Fruit fly (Drosophila melanogaster): ENCODE measurements around the gene CG9806.

The CG9806 gene

DNA sequence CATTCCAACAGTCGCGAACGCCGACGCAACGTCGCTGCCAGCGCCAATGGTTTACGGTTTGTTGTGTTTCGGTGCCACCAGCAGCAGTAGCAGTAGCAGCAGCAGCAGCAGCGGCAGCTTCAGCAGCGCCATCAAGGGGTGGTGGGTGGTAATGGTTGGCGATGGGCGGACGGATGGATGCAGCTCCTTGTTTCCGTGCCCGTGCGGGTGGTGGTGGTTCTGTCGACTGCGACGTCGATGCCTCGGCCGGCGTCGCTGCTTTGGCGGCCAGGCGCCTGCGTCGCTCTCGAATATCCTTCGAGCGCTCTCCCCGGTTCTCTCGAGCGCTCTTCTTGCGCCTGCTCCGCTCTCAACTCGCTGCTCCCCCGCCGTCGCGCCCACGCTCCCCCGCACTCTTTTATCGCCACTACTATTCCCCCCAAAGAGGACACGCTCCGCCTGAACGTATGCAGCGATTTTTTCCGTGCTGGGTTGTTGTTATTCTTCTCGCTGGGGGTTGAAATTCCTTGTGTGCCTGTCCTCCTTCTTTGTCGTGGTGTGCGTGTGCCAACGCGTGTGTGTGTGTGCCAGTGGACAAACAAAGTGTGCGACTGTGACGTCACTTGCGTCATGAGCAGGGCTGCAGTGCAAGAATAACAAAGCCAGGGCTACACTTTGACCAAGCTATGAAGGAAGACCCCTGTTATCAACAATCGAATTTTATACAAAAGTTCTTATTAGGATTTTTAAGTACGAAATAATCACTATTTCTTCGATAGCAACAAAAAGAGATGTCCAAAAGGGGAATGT, 5.5 kb downstream of the CG9806 start:
- peak; percentile 88 for TF ChIP-seq crol (GFP tag; IDR thresholded peaks at IDR 0.05)
- TF ChIP-seq CG1602 (GFP tag; optimal IDR thresholded peaks at IDR 0.05), result no peak
- TF ChIP-seq CG6689 (GFP tag; IDR thresholded peaks at IDR 0.05), result peak; percentile 38; the same call in 1 of the 2 replicates
- no peak for TF ChIP-seq zf30C (GFP tag; optimal IDR thresholded peaks at IDR 0.05)
- TF ChIP-seq Hey (tag; optimal IDR thresholded peaks at IDR 0.05), result peak; percentile 57
- TF ChIP-seq zen (tag; optimal IDR thresholded peaks at IDR 0.05), result no peak
- TF ChIP-seq CG3838 (GFP tag; optimal IDR thresholded peaks at IDR 0.05), result peak; percentile 94
- no peak for TF ChIP-seq CG9437 (GFP tag; optimal IDR thresholded peaks at IDR 0.05)
- peak; percentile 31 for TF ChIP-seq B-H2 (GFP tag; optimal IDR thresholded peaks at IDR 0.05)
- TF ChIP-seq CTCF (GFP tag; optimal IDR thresholded peaks at IDR 0.05), result no peak
- peak; percentile 39; the same call in 1 of the 3 replicates for TF ChIP-seq row (GFP tag; IDR thresholded peaks at IDR 0.05)
- TF ChIP-seq Adf1 (GFP tag; IDR thresholded peaks at IDR 0.05), result peak; percentile 95
- TF ChIP-seq ewg (GFP tag; optimal IDR thresholded peaks at IDR 0.05), result peak; percentile 95
- TF ChIP-seq cg (GFP tag; optimal IDR thresholded peaks at IDR 0.05), result peak; percentile 55
- TF ChIP-seq unc-4 (GFP tag; IDR thresholded peaks at IDR 0.05; ENCODE audit: partially characterized antibody), result 0 out of 2 replicates have a peak, but pooled peaks have one; percentile 14
- peak; percentile 13 for TF ChIP-seq stwl (tag; optimal IDR thresholded peaks at IDR 0.05)
- no peak for TF ChIP-seq hb (GFP tag; IDR thresholded peaks at IDR 0.05; ENCODE audit: partially characterized antibody)
- peak; percentile 9 for TF ChIP-seq nerfin-1 (tag; optimal IDR thresholded peaks at IDR 0.05)
- TF ChIP-seq CG10267 (tag; optimal IDR thresholded peaks at IDR 0.05), result no peak
- TF ChIP-seq pzg (GFP tag; optimal IDR thresholded peaks at IDR 0.05), result peak; percentile 18
- TF ChIP-seq CG13894 (tag; optimal IDR thresholded peaks at IDR 0.05), result peak; percentile 60
- peak; percentile 77 for TF ChIP-seq Ets65A (GFP tag)
- TF ChIP-seq chinmo (GFP tag; IDR thresholded peaks at IDR 0.05; ENCODE audit: partially characterized antibody), result 0 out of 4 replicates have a peak, but pooled peaks have one; percentile 48
- TF ChIP-seq CG7928 (GFP tag; optimal IDR thresholded peaks at IDR 0.05), result peak; percentile 82
- peak; percentile 61 for TF ChIP-seq CG12155 (GFP tag; optimal IDR thresholded peaks at IDR 0.05)
- peak; percentile 17; the same call in 1 of the 2 replicates for TF ChIP-seq NFAT (GFP tag; IDR thresholded peaks at IDR 0.05)
- TF ChIP-seq Trl (optimal IDR thresholded peaks at IDR 0.05), result peak; percentile 23 to 54
- no peak for TF ChIP-seq Trl (GFP tag; optimal IDR thresholded peaks at IDR 0.05)
- 0 out of 2 replicates have a peak, but pooled peaks have one; percentile 27 for TF ChIP-seq seq (GFP tag; IDR thresholded peaks at IDR 0.05)
- TF ChIP-seq Deaf1 (tag; optimal IDR thresholded peaks at IDR 0.05), result no peak
- TF ChIP-seq Med (GFP tag), result peak; percentile 53
- peak; percentile 8 for TF ChIP-seq CG15514 (GFP tag; optimal IDR thresholded peaks at IDR 0.05)
- peak; percentile 44 for TF ChIP-seq wek (GFP tag; optimal IDR thresholded peaks at IDR 0.05)
- TF ChIP-seq CG8290 (GFP tag; optimal IDR thresholded peaks at IDR 0.05), result no peak
- peak in 1 of 2 experiments; percentile 53 for TF ChIP-seq CG8290 (tag; optimal IDR thresholded peaks at IDR 0.05)
- TF ChIP-seq Atf-2 (GFP tag; optimal IDR thresholded peaks at IDR 0.05), result no peak

DNA sequence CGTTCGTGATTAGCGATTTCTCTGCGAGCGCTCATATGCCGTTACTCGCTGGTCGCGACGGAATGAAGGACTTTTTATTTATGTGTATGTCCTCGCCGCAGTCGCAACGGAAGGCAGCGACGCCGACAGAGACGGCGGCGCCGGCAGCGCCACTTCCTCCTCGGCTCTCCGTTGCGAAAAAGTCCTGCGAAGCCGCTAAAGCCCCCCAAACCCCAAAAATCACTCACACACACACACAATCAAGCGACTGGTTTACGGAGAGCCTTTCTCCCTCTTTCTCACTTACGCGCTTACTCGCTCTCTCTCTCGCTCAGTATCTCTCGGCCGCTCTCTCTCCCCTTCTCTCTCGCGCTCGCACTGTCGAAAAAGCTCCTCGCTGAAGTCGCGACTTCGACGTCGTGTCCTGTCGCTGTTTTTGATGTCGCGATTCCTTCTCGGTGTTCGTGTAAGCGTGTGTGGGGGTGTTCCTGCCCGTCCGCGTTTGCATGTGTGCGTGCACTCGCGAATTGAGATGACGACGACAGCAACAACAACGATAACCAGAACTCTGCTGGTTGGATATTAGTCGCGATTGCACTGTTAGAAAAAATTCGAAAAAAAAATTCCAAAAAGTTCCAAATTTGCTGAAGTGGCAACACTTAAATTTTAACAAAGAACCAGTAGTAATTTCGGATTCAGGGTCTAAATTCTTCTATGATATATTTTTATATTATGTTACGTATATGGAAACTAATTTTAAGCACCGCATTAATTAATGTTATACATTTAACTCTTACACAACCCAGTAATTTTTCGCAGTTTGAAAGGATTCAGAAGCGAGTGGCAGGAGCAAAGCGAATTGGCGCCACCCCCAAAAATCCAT, 6.5 kb downstream of the CG9806 start, which contains the start of gene CG43347:
Gene CG43347 (minus strand): TSS at position 47 of the 862 bp plus-strand sequence.
- TF ChIP-seq CrebB (tag; optimal IDR thresholded peaks at IDR 0.05), result peak; percentile 19
- TF ChIP-seq Eip74EF (GFP tag; optimal IDR thresholded peaks at IDR 0.05), result peak in 1 of 2 experiments; percentile 51
- peak; percentile 55 for TF ChIP-seq CG5180 (GFP tag; optimal IDR thresholded peaks at IDR 0.05)
- TF ChIP-seq sob (GFP tag; IDR thresholded peaks at IDR 0.05), result peak; percentile 50; the same call in 1 of the 2 replicates
- TF ChIP-seq Hand (GFP tag; optimal IDR thresholded peaks at IDR 0.05), result peak; percentile 80
- no peak for TF ChIP-seq D (optimal IDR thresholded peaks at IDR 0.05)
- peak; percentile 47 for TF ChIP-seq D (GFP tag; optimal IDR thresholded peaks at IDR 0.05)
- TF ChIP-seq Xbp1 (GFP tag; optimal IDR thresholded peaks at IDR 0.05), result peak; percentile 67
- peak; percentile 13; the same call in 1 of the 2 replicates for TF ChIP-seq CG11247 (GFP tag; IDR thresholded peaks at IDR 0.05)
- TF ChIP-seq CG7786 (GFP tag; optimal IDR thresholded peaks at IDR 0.05), result peak; percentile 12
- no peak for TF ChIP-seq Sry-β (GFP tag; optimal IDR thresholded peaks at IDR 0.05)
- TF ChIP-seq emc (GFP tag; optimal IDR thresholded peaks at IDR 0.05), result no peak
- no peak for TF ChIP-seq Neu2 (GFP tag; optimal IDR thresholded peaks at IDR 0.05; ENCODE audit: borderline replicate concordance)
